Worm (Caenorhabditis elegans) whole organism, L1 larva: ENCODE results near the gene Y32G9A.12.

Source experiments
- C16A3.4 ChIP-seq: fragments of 150-350 bp; optimal IDR thresholded peaks from 2 replicates; lab custom pipeline; 2014; ENCODE audit warnings: missing biosample characterization, missing genetic modification characterization
- alr-1 ChIP-seq: fragments of 200-800 bp; sonication (Bioruptor generic); optimal IDR thresholded peaks from 2 replicates; lab custom pipeline; 2018; ENCODE audit warnings: borderline replicate concordance, mild to moderate bottlenecking, missing genetic modification characterization, missing compliant biosample characterization
- aly-2 ChIP-seq: fragments of 150-350 bp; optimal IDR thresholded peaks from 2 replicates; lab custom pipeline; 2014; ENCODE audit warnings: missing biosample characterization, missing genetic modification characterization
- ceh-63 ChIP-seq: fragments of 200-800 bp; sonication (Bioruptor generic); optimal IDR thresholded peaks from 2 replicates; lab custom pipeline; 2018; ENCODE audit warnings: mild to moderate bottlenecking, missing genetic modification characterization, missing compliant biosample characterization
- ceh-8 ChIP-seq: fragments of 200-800 bp; sonication (Bioruptor generic); optimal IDR thresholded peaks from 2 replicates; lab custom pipeline; 2018; ENCODE audit warnings: mild to moderate bottlenecking, missing genetic modification characterization, moderate library complexity, missing compliant biosample characterization
- ceh-82 ChIP-seq, 3 experiments: fragments of 150-350 bp in 1 of 3; sonication (generic microtip) in 2 of 3; optimal IDR thresholded peaks; 2 replicates each; lab custom pipeline; 2014 to 2017; ENCODE audit warnings: missing biosample characterization in 3 of 3, missing genetic modification characterization in 3 of 3
- ceh-88 ChIP-seq: fragments of 200-800 bp; sonication (Bioruptor generic); IDR thresholded peaks from 2 replicates; pipeline ENCODE4 v1.3.6; 2022; ENCODE audit warnings: missing genetic modification characterization, missing compliant biosample characterization
- dpl-1 ChIP-seq, 3 experiments: fragments of 150-350 bp in 2 of 3; sonication (generic microtip) in 1 of 3; optimal IDR thresholded peaks; 2 replicates each; lab custom pipeline; 2014 to 2017; ENCODE audit warnings: missing biosample characterization in 3 of 3, missing genetic modification characterization in 3 of 3, missing genetic modification reagents in 3 of 3
- dsc-1 ChIP-seq: sonication (generic microtip); optimal IDR thresholded peaks from 2 replicates; lab custom pipeline; 2016; ENCODE audit warnings: mild to moderate bottlenecking, missing genetic modification characterization, missing compliant biosample characterization
- efl-3 ChIP-seq: fragments of 200-800 bp; sonication (Bioruptor generic); optimal IDR thresholded peaks from 2 replicates; lab custom pipeline; 2018; ENCODE audit warnings: mild to moderate bottlenecking, missing genetic modification characterization, missing compliant biosample characterization
- elt-2 ChIP-seq: sonication (generic microtip); optimal IDR thresholded peaks from 2 replicates; lab custom pipeline; 2016; ENCODE audit warnings: missing genetic modification characterization, mild to moderate bottlenecking, inconsistent platforms, missing compliant biosample characterization, missing genetic modification reagents
- fos-1 ChIP-seq: fragments of 150-350 bp; optimal IDR thresholded peaks from 2 replicates; lab custom pipeline; 2014; ENCODE audit warnings: missing biosample characterization, missing genetic modification characterization
- hlh-4 ChIP-seq: sonication (generic microtip); optimal IDR thresholded peaks from 2 replicates; lab custom pipeline; 2016; ENCODE audit warnings: mild to moderate bottlenecking, missing genetic modification characterization, missing compliant biosample characterization
- hpl-2 ChIP-seq: fragments of 150-350 bp; optimal IDR thresholded peaks from 2 replicates; lab custom pipeline; 2014; ENCODE audit warnings: missing biosample characterization, missing genetic modification reagents, missing genetic modification characterization
- irx-1 ChIP-seq: sonication (generic microtip); optimal IDR thresholded peaks from 2 replicates; lab custom pipeline; 2016; ENCODE audit warnings: missing genetic modification characterization, missing compliant biosample characterization
- lin-14 ChIP-seq: fragments of 200-800 bp; sonication (Bioruptor generic); optimal IDR thresholded peaks from 2 replicates; lab custom pipeline; 2018; ENCODE audit warnings: mild to moderate bottlenecking, missing genetic modification characterization, moderate library complexity, missing compliant biosample characterization
- lin-35 ChIP-seq, 2 experiments: fragments of 150-350 bp; optimal IDR thresholded peaks; 2 replicates each; lab custom pipeline; 2014; ENCODE audit warnings: missing biosample characterization in 2 of 2, missing genetic modification characterization in 2 of 2, missing genetic modification reagents in 2 of 2
- mdl-1 ChIP-seq, 2 experiments: fragments of 150-350 bp; optimal IDR thresholded peaks; 2 replicates each; lab custom pipeline; 2014 to 2017; ENCODE audit warnings: missing biosample characterization in 2 of 2, missing genetic modification characterization in 2 of 2, inconsistent platforms in 1 of 2
- mep-1 ChIP-seq: fragments of 150-350 bp; optimal IDR thresholded peaks from 2 replicates; lab custom pipeline; 2014; ENCODE audit warnings: missing biosample characterization, missing genetic modification characterization
- nhr-19 ChIP-seq: fragments of 200-800 bp; sonication (Bioruptor generic); conservative IDR thresholded peaks from 2 replicates; pipeline ENCODE4 v1.3.6; 2022; ENCODE audit warnings: missing genetic modification characterization, missing compliant biosample characterization
- nhr-237 ChIP-seq: fragments of 150-350 bp; optimal IDR thresholded peaks from 2 replicates; lab custom pipeline; 2014; ENCODE audit warnings: missing biosample characterization, missing genetic modification characterization
- nhr-28 ChIP-seq: fragments of 150-350 bp; optimal IDR thresholded peaks from 2 replicates; lab custom pipeline; 2014; ENCODE audit warnings: missing biosample characterization, missing genetic modification characterization
- nhr-47 ChIP-seq: sonication (generic microtip); optimal IDR thresholded peaks from 2 replicates; lab custom pipeline; 2016; ENCODE audit warnings: mild to moderate bottlenecking, missing genetic modification characterization, moderate library complexity, missing compliant biosample characterization
- nhr-90 ChIP-seq: sonication (generic microtip); optimal IDR thresholded peaks from 2 replicates; lab custom pipeline; 2016; ENCODE audit warnings: mild to moderate bottlenecking, missing genetic modification characterization, missing compliant biosample characterization; ENCODE audit not compliant: poor library complexity
- pax-3 ChIP-seq: fragments of 200-800 bp; sonication (Bioruptor generic); optimal IDR thresholded peaks from 2 replicates; lab custom pipeline; 2018; ENCODE audit warnings: mild to moderate bottlenecking, missing genetic modification characterization, moderate library complexity, missing compliant biosample characterization
- snpc-4 ChIP-seq: fragments of 150-350 bp; optimal IDR thresholded peaks from 2 replicates; lab custom pipeline; 2014; ENCODE audit warnings: missing biosample characterization, missing genetic modification characterization
- snu-23 ChIP-seq: sonication (generic microtip); optimal IDR thresholded peaks from 2 replicates; lab custom pipeline; 2016; ENCODE audit warnings: missing genetic modification characterization, missing compliant biosample characterization
- swsn-7 ChIP-seq: sonication (generic microtip); optimal IDR thresholded peaks from 2 replicates; lab custom pipeline; 2016; ENCODE audit warnings: missing genetic modification characterization, missing compliant biosample characterization
- tbx-2 ChIP-seq: sonication (generic microtip); optimal IDR thresholded peaks from 2 replicates; lab custom pipeline; 2016; ENCODE audit warnings: missing genetic modification characterization, missing compliant biosample characterization
- tlp-1 ChIP-seq: fragments of 150-350 bp; optimal IDR thresholded peaks from 2 replicates; lab custom pipeline; 2014; ENCODE audit warnings: missing biosample characterization, missing genetic modification characterization
- vab-15 ChIP-seq: sonication (generic microtip); optimal IDR thresholded peaks from 2 replicates; lab custom pipeline; 2017; ENCODE audit warnings: missing genotype, mild to moderate bottlenecking, missing genetic modification characterization, missing compliant biosample characterization
- zag-1 ChIP-seq: fragments of 150-350 bp; optimal IDR thresholded peaks from 2 replicates; lab custom pipeline; 2014; ENCODE audit warnings: missing biosample characterization, missing genetic modification characterization
- ztf-4 ChIP-seq: fragments of 150-350 bp; optimal IDR thresholded peaks from 2 replicates; lab custom pipeline; 2014; ENCODE audit warnings: missing biosample characterization, missing genetic modification characterization

Gene Y32G9A.12

ce11 chrV:1937963-1938362, 18.0 kb upstream of the Y32G9A.12 start, which contains the start of gene glb-25:
glb-25 (plus strand) TSS chrV:1938263.
- TF ChIP-seq tlp-1 (no peak), alr-1 (tag; lab: Kevin White, UChicago) (no peak), nhr-90 (tag; lab: Kevin White, UChicago) (no peak), dpl-1 (GFP tag; optimal IDR thresholded peaks at IDR 0.05; lab: Kevin White, UChicago) (no peak), ceh-8 (GFP tag; lab: Kevin White, UChicago) (no peak), vab-15 (tag; lab: Kevin White, UChicago) (no peak)

DNA sequence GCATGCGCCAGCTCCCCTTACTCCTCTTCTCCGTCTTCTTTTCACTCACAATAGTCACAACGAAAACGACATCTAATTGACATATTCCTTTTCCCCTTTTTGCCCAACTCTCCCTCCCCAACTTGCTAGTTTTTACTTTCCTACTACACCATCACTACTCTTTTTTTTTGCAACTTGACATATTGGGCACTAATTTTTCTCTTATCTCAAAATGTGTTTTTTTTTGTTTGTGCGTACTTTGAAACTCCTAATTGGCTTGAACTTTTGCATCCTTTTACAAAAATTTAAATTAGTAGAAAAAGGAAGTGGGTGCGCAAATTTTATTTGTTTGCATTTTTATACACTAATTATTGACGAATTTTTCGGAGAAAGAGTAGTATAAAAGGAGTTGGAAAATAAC, 15.5 kb upstream of the Y32G9A.12 start:
- TF ChIP-seq nhr-19 (GFP tag; lab: Robert Waterston, UW) = 0 out of 2 replicates have a peak, but pooled peaks have one; percentile 7
- peak; percentile 5 for TF ChIP-seq nhr-47 (tag; lab: Kevin White, UChicago)
- peak; percentile 73 for TF ChIP-seq ceh-8 (GFP tag; lab: Kevin White, UChicago)
- TF ChIP-seq lin-35 (GFP tag; optimal IDR thresholded peaks at IDR 0.05; lab: Kevin White, UChicago) = no peak
- TF ChIP-seq tbx-2 (tag; lab: Kevin White, UChicago) = peak; percentile 45
- TF ChIP-seq lin-14 (GFP tag; lab: Kevin White, UChicago) = peak; percentile 86
- TF ChIP-seq C16A3.4 (tag; lab: Kevin White, UChicago) = no peak

- TF ChIP-seq snu-23 (GFP tag; lab: Kevin White, UChicago) = no peak
- TF ChIP-seq aly-2 (tag; lab: Kevin White, UChicago) = no peak
- TF ChIP-seq ceh-88 (GFP tag; lab: Robert Waterston, UW) = no peak
- no peak for TF ChIP-seq nhr-19 (GFP tag; lab: Robert Waterston, UW)
- TF ChIP-seq nhr-28 (tag; lab: Kevin White, UChicago) = no peak
- no peak for TF ChIP-seq zag-1 (tag; lab: Kevin White, UChicago)
- TF ChIP-seq swsn-7 = no peak
- no peak for TF ChIP-seq ceh-82 (tag; optimal IDR thresholded peaks at IDR 0.05; lab: Kevin White, UChicago)
- TF ChIP-seq irx-1 = no peak
- TF ChIP-seq nhr-237 (tag; lab: Kevin White, UChicago) = no peak
- TF ChIP-seq fos-1 (tag; lab: Kevin White, UChicago) = no peak
- TF ChIP-seq pax-3 (tag; lab: Kevin White, UChicago) = no peak
- TF ChIP-seq hpl-2 (GFP tag; lab: Kevin White, UChicago) = no peak
- no peak for TF ChIP-seq mdl-1 (tag; optimal IDR thresholded peaks at IDR 0.05; lab: Kevin White, UChicago)
- no peak for TF ChIP-seq ztf-4
- no peak for TF ChIP-seq hlh-4 (tag; lab: Kevin White, UChicago)
- no peak for TF ChIP-seq dsc-1
- no peak for TF ChIP-seq mep-1 (tag; lab: Kevin White, UChicago)
Observed at ce11 chrV:1928473-1928872, 8.5 kb upstream of the Y32G9A.12 start.

ce11 chrV:1927015-1927414, 7.0 kb upstream of the Y32G9A.12 start, which contains the start of gene T06A1.5:
T06A1.5 (plus strand) TSS chrV:1927223.
- TF ChIP-seq nhr-90 (tag; lab: Kevin White, UChicago) = no peak
- TF ChIP-seq elt-2 (tag; lab: Kevin White, UChicago) = peak; percentile 75
- TF ChIP-seq efl-3 (GFP tag; lab: Kevin White, UChicago) = no peak

ce11 chrV:1925487-1925886, 5.5 kb upstream of the Y32G9A.12 start, which contains the start of gene T06A1.1:
T06A1.1 (minus strand) TSS chrV:1925587.
- TF ChIP-seq snpc-4 (tag; lab: Kevin White, UChicago) = no peak
- TF ChIP-seq ceh-63 = no peak
